Fruit fly (Drosophila melanogaster) whole organism, embryonic: ENCODE measurements around the gene Tnpo-SR.

Experiments used
- Adf1 ChIP-seq: fragments of 200-800 bp; sonication (Bioruptor generic); IDR thresholded peaks from 2 replicates; pipeline ENCODE4 v1.3.6; 2022; ENCODE audit warnings: missing biosample characterization, missing genetic modification characterization
- Blimp-1 ChIP-seq: fragments of 200-800 bp; sonication (Bioruptor generic); optimal IDR thresholded peaks from 3 replicates; lab custom pipeline; 2018; ENCODE audit warnings: missing biosample characterization, missing genetic modification characterization, mild to moderate bottlenecking, moderate library complexity, missing genetic modification reagents
- CG10431 ChIP-seq: fragments of 200-800 bp; sonication (Bioruptor generic); optimal IDR thresholded peaks from 3 replicates; lab custom pipeline; 2018; ENCODE audit warnings: missing biosample characterization, mild to moderate bottlenecking, missing genetic modification characterization
- CG10462 ChIP-seq: fragments of 200-800 bp; sonication (Bioruptor generic); optimal IDR thresholded peaks from 2 replicates; lab custom pipeline; 2016; ENCODE audit warnings: missing biosample characterization, missing genetic modification characterization
- CG11085 ChIP-seq: fragments of 200-800 bp; sonication (Bioruptor generic); IDR thresholded peaks from 2 replicates; pipeline ENCODE4 v1.3.6; 2022; ENCODE audit warnings: missing biosample characterization, missing genetic modification characterization
- CG11504 ChIP-seq: fragments of 200-800 bp; sonication (Bioruptor generic); optimal IDR thresholded peaks from 3 replicates; lab custom pipeline; 2019; ENCODE audit warnings: missing biosample characterization, mild to moderate bottlenecking, missing genetic modification characterization, moderate library complexity
- CG13296 ChIP-seq: fragments of 200-800 bp; sonication (Bioruptor generic); optimal IDR thresholded peaks from 3 replicates; lab custom pipeline; 2018; ENCODE audit warnings: missing biosample characterization, mild to moderate bottlenecking, missing genetic modification characterization
- CG15269 ChIP-seq: fragments of 200-800 bp; sonication (Bioruptor generic); optimal IDR thresholded peaks from 2 replicates; lab custom pipeline; 2018; ENCODE audit warnings: missing biosample characterization, mild to moderate bottlenecking, missing genetic modification characterization, moderate library complexity
- CG1529 ChIP-seq: fragments of 200-800 bp; sonication (Bioruptor generic); optimal IDR thresholded peaks from 3 replicates; lab custom pipeline; 2018; ENCODE audit warnings: missing biosample characterization, missing genetic modification characterization
- CG16779 ChIP-seq: fragments of 200-800 bp; sonication (Bioruptor generic); IDR thresholded peaks from 2 replicates; pipeline ENCODE4 v1.3.6; 2022; ENCODE audit warnings: missing biosample characterization, missing genetic modification characterization
- CG17385 ChIP-seq: fragments of 200-800 bp; sonication (Bioruptor generic); optimal IDR thresholded peaks from 3 replicates; lab custom pipeline; 2018; ENCODE audit warnings: missing biosample characterization, mild to moderate bottlenecking, missing genetic modification characterization
- CG17612 ChIP-seq: fragments of 200-800 bp; sonication (Bioruptor generic); IDR thresholded peaks from 2 replicates; pipeline ENCODE4 v1.3.6; 2022; ENCODE audit warnings: missing biosample characterization, missing genetic modification characterization
- CG18619 ChIP-seq: fragments of 200-800 bp; sonication (Bioruptor generic); optimal IDR thresholded peaks from 3 replicates; lab custom pipeline; 2017; ENCODE audit warnings: missing biosample characterization, mild to moderate bottlenecking, missing genetic modification characterization
- CG2678 ChIP-seq: fragments of 200-800 bp; sonication (Bioruptor generic); optimal IDR thresholded peaks from 3 replicates; lab custom pipeline; 2019; ENCODE audit warnings: missing biosample characterization, mild to moderate bottlenecking, missing genetic modification characterization, moderate library complexity
- CG30403 ChIP-seq: fragments of 200-800 bp; sonication (Bioruptor generic); optimal IDR thresholded peaks from 3 replicates; lab custom pipeline; 2016; ENCODE audit warnings: missing biosample characterization, missing genetic modification characterization
- CG31224 ChIP-seq: fragments of 200-800 bp; sonication (Bioruptor generic); IDR thresholded peaks from 2 replicates; pipeline ENCODE4 v1.3.6; 2022; ENCODE audit warnings: missing biosample characterization, missing genetic modification characterization
- CG31388 ChIP-seq: fragments of 200-800 bp; sonication (Bioruptor generic); optimal IDR thresholded peaks from 2 replicates; lab custom pipeline; 2016; ENCODE audit warnings: missing biosample characterization, missing genetic modification characterization
- CG34422 ChIP-seq: fragments of 200-800 bp; sonication (Bioruptor generic); IDR thresholded peaks from 3 replicates; pipeline ENCODE4 v1.3.6; 2022; ENCODE audit warnings: missing biosample characterization, missing genetic modification characterization
- CG6175 ChIP-seq: fragments of 200-800 bp; sonication (Bioruptor generic); IDR thresholded peaks from 3 replicates; pipeline ENCODE4 v1.3.6; 2022; ENCODE audit warnings: missing biosample characterization, missing genetic modification characterization
- CG7839 ChIP-seq: fragments of 200-800 bp; sonication (Bioruptor generic); optimal IDR thresholded peaks from 3 replicates; lab custom pipeline; 2018; ENCODE audit warnings: missing biosample characterization, mild to moderate bottlenecking, missing genetic modification characterization, moderate library complexity
- CG9932 ChIP-seq: fragments of 200-800 bp; sonication (Bioruptor generic); IDR thresholded peaks from 2 replicates; pipeline ENCODE4 v1.3.6; 2022; ENCODE audit warnings: missing biosample characterization, missing genetic modification characterization
- Dad ChIP-seq: fragments of 200-800 bp; sonication (Bioruptor generic); optimal IDR thresholded peaks from 3 replicates; lab custom pipeline; 2016; ENCODE audit warnings: missing biosample characterization, missing genetic modification characterization
- Dbx ChIP-seq: fragments of 200-800 bp; sonication (Bioruptor generic); IDR thresholded peaks from 3 replicates; pipeline ENCODE4 v1.3.6; 2022; ENCODE audit warnings: missing biosample characterization, missing genetic modification characterization
- Dp ChIP-seq: fragments of 200-800 bp; sonication (Bioruptor generic); optimal IDR thresholded peaks from 2 replicates; lab custom pipeline; 2018; ENCODE audit warnings: missing biosample characterization, mild to moderate bottlenecking, missing genetic modification characterization, moderate library complexity
- Ets65A ChIP-seq: fragments of 200-800 bp; sonication (Bioruptor generic); peaks from one replicate; lab custom pipeline; 2016; ENCODE audit warnings: missing biosample characterization, missing genetic modification characterization
- Fer3 ChIP-seq: fragments of 200-800 bp; sonication (Bioruptor generic); optimal IDR thresholded peaks from 2 replicates; lab custom pipeline; 2018; ENCODE audit warnings: missing biosample characterization, mild to moderate bottlenecking, missing genetic modification characterization, moderate library complexity
- Gsc ChIP-seq: fragments of 200-800 bp; sonication (Bioruptor generic); IDR thresholded peaks from 2 replicates; pipeline ENCODE4 v1.3.6; 2022; ENCODE audit warnings: missing biosample characterization, missing genetic modification characterization
- HmgD ChIP-seq: fragments of 200-800 bp; sonication (Bioruptor generic); optimal IDR thresholded peaks from 3 replicates; lab custom pipeline; 2016; ENCODE audit warnings: missing biosample characterization, missing genetic modification characterization
- HmgZ ChIP-seq: fragments of 200-800 bp; sonication (Bioruptor generic); optimal IDR thresholded peaks from 2 replicates; lab custom pipeline; 2018; ENCODE audit warnings: missing biosample characterization, mild to moderate bottlenecking, missing genetic modification characterization
- Jarid2 ChIP-seq: fragments of 200-800 bp; sonication (Bioruptor generic); optimal IDR thresholded peaks from 3 replicates; lab custom pipeline; 2017; ENCODE audit warnings: mild to moderate bottlenecking, missing biosample characterization, missing genetic modification reagents, missing genetic modification characterization
- Ptx1 ChIP-seq: fragments of 200-800 bp; sonication (Bioruptor generic); IDR thresholded peaks from 2 replicates; pipeline ENCODE4 v1.3.6; 2022; ENCODE audit warnings: missing biosample characterization, missing genetic modification characterization
- Side ChIP-seq: fragments of 200-800 bp; sonication (Bioruptor generic); optimal IDR thresholded peaks from 2 replicates; lab custom pipeline; 2016; ENCODE audit warnings: missing biosample characterization, missing genetic modification characterization
- Sox102F ChIP-seq: fragments of 200-800 bp; sonication (Bioruptor generic); optimal IDR thresholded peaks from 2 replicates; lab custom pipeline; 2018; ENCODE audit warnings: missing biosample characterization, mild to moderate bottlenecking, missing genetic modification characterization, moderate library complexity
- Spps ChIP-seq: fragments of 200-800 bp; sonication (Bioruptor generic); optimal IDR thresholded peaks from 2 replicates; lab custom pipeline; 2018; ENCODE audit warnings: missing biosample characterization, mild to moderate bottlenecking, missing genetic modification characterization
- Xbp1 ChIP-seq: fragments of 200-800 bp; sonication (Bioruptor generic); optimal IDR thresholded peaks from 3 replicates; lab custom pipeline; 2016; ENCODE audit warnings: missing biosample characterization, mild to moderate bottlenecking, missing genetic modification characterization
- dpn ChIP-seq, 2 experiments: fragments of 200-800 bp; sonication (Bioruptor generic); optimal IDR thresholded peaks; 3 replicates each; lab custom pipeline; 2016; ENCODE audit warnings: missing biosample characterization in 2 of 2, missing genetic modification characterization in 2 of 2
- ftz-f1 ChIP-seq: fragments of 200-800 bp; sonication (Bioruptor generic); optimal IDR thresholded peaks from 2 replicates; lab custom pipeline; 2016; ENCODE audit warnings: missing biosample characterization, missing genetic modification characterization
- jumu ChIP-seq: fragments of 200-800 bp; sonication (Bioruptor generic); optimal IDR thresholded peaks from 3 replicates; lab custom pipeline; 2016; ENCODE audit warnings: missing biosample characterization, missing genetic modification characterization
- mam ChIP-seq: fragments of 200-800 bp; sonication (Bioruptor generic); optimal IDR thresholded peaks from 3 replicates; lab custom pipeline; 2016; ENCODE audit warnings: missing biosample characterization, missing genetic modification characterization
- onecut ChIP-seq: fragments of 200-800 bp; sonication (Bioruptor generic); IDR thresholded peaks from 2 replicates; pipeline ENCODE4 v1.3.6; 2022; ENCODE audit warnings: missing biosample characterization, missing genetic modification characterization
- prd ChIP-seq, 3 experiments: fragments of >200 bp in 2 of 3; fragments of 200-800 bp in 1 of 3; sonication (Bioruptor generic) in 1 of 3; optimal IDR thresholded peaks in 2 of 3; IDR thresholded peaks in 1 of 3; 2 replicates in 2 of 3; 3 replicates in 1 of 3; pipeline versions ENCODE4 v1.3.6 to Lab custom; 2017 to 2022; ENCODE audit warnings: missing biosample characterization in 1 of 3, missing genetic modification characterization in 1 of 3
- pros ChIP-seq: fragments of 200-800 bp; sonication (Bioruptor generic); optimal IDR thresholded peaks from 3 replicates; lab custom pipeline; 2019; ENCODE audit warnings: missing biosample characterization, mild to moderate bottlenecking, missing genetic modification characterization, moderate library complexity
- sima ChIP-seq: fragments of 200-800 bp; sonication (Bioruptor generic); optimal IDR thresholded peaks from 2 replicates; lab custom pipeline; 2016; ENCODE audit warnings: missing biosample characterization, missing genetic modification characterization
- slou ChIP-seq: fragments of 200-800 bp; sonication (Bioruptor generic); optimal IDR thresholded peaks from 3 replicates; lab custom pipeline; 2016; ENCODE audit warnings: missing biosample characterization, missing genetic modification characterization
- sob ChIP-seq: fragments of 200-800 bp; sonication (Bioruptor generic); IDR thresholded peaks from 2 replicates; pipeline ENCODE4 v1.3.6; 2022; ENCODE audit warnings: missing biosample characterization, missing genetic modification characterization
- stwl ChIP-seq: fragments of 200-800 bp; sonication (Bioruptor generic); optimal IDR thresholded peaks from 3 replicates; lab custom pipeline; 2018; ENCODE audit warnings: missing biosample characterization, mild to moderate bottlenecking, missing genetic modification characterization, moderate library complexity
- tgo ChIP-seq: fragments of 200-800 bp; sonication (Bioruptor generic); IDR thresholded peaks from 3 replicates; pipeline ENCODE4 v1.3.6; 2022; ENCODE audit warnings: missing biosample characterization, missing genetic modification characterization
- unpg ChIP-seq: fragments of 200-800 bp; sonication (Bioruptor generic); optimal IDR thresholded peaks from 3 replicates; lab custom pipeline; 2018; ENCODE audit warnings: missing biosample characterization, mild to moderate bottlenecking, missing genetic modification characterization, moderate library complexity
- wdn ChIP-seq: fragments of 200-800 bp; sonication (Bioruptor generic); IDR thresholded peaks from 2 replicates; pipeline ENCODE4 v1.3.6; 2022; ENCODE audit warnings: missing biosample characterization, missing genetic modification characterization
- zfh2 ChIP-seq: fragments of 200-800 bp; sonication (Bioruptor generic); optimal IDR thresholded peaks from 2 replicates; lab custom pipeline; 2016; ENCODE audit warnings: missing biosample characterization, missing genetic modification characterization

The Tnpo-SR gene

dm6 chr2L:2729882-2730281 lies 29.8 kb upstream of the Tnpo-SR start (continued):
- peak; percentile 48 for TF ChIP-seq CG2678 (tag; lab: Kevin White, UChicago)
- peak; percentile 73 for TF ChIP-seq Ets65A (GFP tag; lab: Kevin White, UChicago)
- TF ChIP-seq Dbx (GFP tag; lab: Robert Waterston, UW): peak; percentile 62; the same call in 2 of the 3 replicates
- TF ChIP-seq Jarid2 (GFP tag; lab: Kevin White, UChicago): peak; percentile 53
- peak; percentile 48 for TF ChIP-seq unpg
- peak; percentile 23 for TF ChIP-seq HmgZ
- peak; percentile 9 for TF ChIP-seq Blimp-1
- TF ChIP-seq zfh2 (GFP tag; lab: Kevin White, UChicago): peak; percentile 29
- TF ChIP-seq Adf1 (GFP tag; lab: Robert Waterston, UW): 0 out of 2 replicates have a peak, but pooled peaks have one; percentile 24
- peak; percentile 55 for TF ChIP-seq CG31224
- TF ChIP-seq Side (GFP tag; lab: Kevin White, UChicago): no peak
- TF ChIP-seq dpn (GFP tag; optimal IDR thresholded peaks at IDR 0.05; lab: Kevin White, UChicago): peak; percentile 1 to 61
- no peak; the same call in 1 of the 2 replicates for TF ChIP-seq CG17612 (GFP tag; lab: Robert Waterston, UW)
- peak; percentile 40 for TF ChIP-seq CG18619 (GFP tag; lab: Kevin White, UChicago)
- peak; percentile 66 for TF ChIP-seq Fer3 (tag; lab: Kevin White, UChicago)
- TF ChIP-seq CG10462: no peak
- TF ChIP-seq Xbp1: peak; percentile 46
- no peak for TF ChIP-seq CG10431 (GFP tag; lab: Kevin White, UChicago)
- TF ChIP-seq wdn (GFP tag; lab: Robert Waterston, UW): peak; percentile 35; the same call in 1 of the 2 replicates
- no peak for TF ChIP-seq HmgD (GFP tag; lab: Kevin White, UChicago)
- peak; percentile 60 for TF ChIP-seq CG15269 (tag; lab: Kevin White, UChicago)
- TF ChIP-seq CG30403: peak; percentile 18
- no peak for TF ChIP-seq pros
- TF ChIP-seq CG16779 (GFP tag; lab: Robert Waterston, UW): peak; percentile 64; the same call in 1 of the 2 replicates
- no peak for TF ChIP-seq stwl (tag; lab: Kevin White, UChicago)
- TF ChIP-seq jumu (GFP tag; lab: Kevin White, UChicago): peak; percentile 22
- TF ChIP-seq CG11085 (GFP tag; lab: Robert Waterston, UW): peak; percentile 49; the same call in 1 of the 2 replicates
- peak; percentile 58 for TF ChIP-seq ftz-f1 (GFP tag; lab: Kevin White, UChicago)
- peak; percentile 75 for TF ChIP-seq CG9932
- TF ChIP-seq CG31388 (GFP tag; lab: Kevin White, UChicago): no peak
- TF ChIP-seq Ptx1 (GFP tag; lab: Robert Waterston, UW): peak; percentile 30; the same call in 1 of the 2 replicates
- TF ChIP-seq CG34422: peak; percentile 56; the same call in 2 of the 3 replicates
- peak; percentile 50 for TF ChIP-seq CG11504
- no peak for TF ChIP-seq sima (GFP tag; lab: Kevin White, UChicago)
- no peak for TF ChIP-seq slou (GFP tag; lab: Kevin White, UChicago)
- TF ChIP-seq Dp: no peak
- TF ChIP-seq tgo: peak; percentile 34; the same call in 2 of the 3 replicates
- no peak for TF ChIP-seq prd (optimal IDR thresholded peaks at IDR 0.05; lab: Kevin White, UChicago)
- TF ChIP-seq prd (GFP tag; IDR thresholded peaks at IDR 0.05; lab: Robert Waterston, UW): peak; percentile 60
- no peak for TF ChIP-seq Gsc (GFP tag; lab: Robert Waterston, UW)
- peak; percentile 68; the same call in 1 of the 3 replicates for TF ChIP-seq CG6175 (GFP tag; lab: Robert Waterston, UW)
- peak; percentile 59 for TF ChIP-seq CG7839
- peak; percentile 53; the same call in 1 of the 2 replicates for TF ChIP-seq sob
- TF ChIP-seq Sox102F (GFP tag; lab: Kevin White, UChicago): peak; percentile 10
- TF ChIP-seq Spps (tag; lab: Kevin White, UChicago): no peak
- peak; percentile 45 for TF ChIP-seq mam (GFP tag; lab: Kevin White, UChicago)
- peak; percentile 25 for TF ChIP-seq CG17385
- TF ChIP-seq CG1529: no peak
- no peak for TF ChIP-seq Dad (GFP tag; lab: Kevin White, UChicago)
- peak; percentile 6; the same call in 1 of the 2 replicates for TF ChIP-seq onecut (GFP tag; lab: Robert Waterston, UW)
- TF ChIP-seq CG13296 (GFP tag; lab: Kevin White, UChicago): peak; percentile 68
